Worm (Caenorhabditis elegans) whole organism, late embryonic: ENCODE results near the gene ZK593.2.

ENCODE experiments used
- C08G9.2 ChIP-seq: sonication (generic microtip); optimal IDR thresholded peaks from 2 replicates; lab custom pipeline; 2016; ENCODE audit warnings: mild to moderate bottlenecking, missing genetic modification characterization, moderate library complexity, missing compliant biosample characterization
- F13H6.1 ChIP-seq: sonication (generic microtip); optimal IDR thresholded peaks from 2 replicates; lab custom pipeline; 2016; ENCODE audit warnings: missing genetic modification characterization, missing compliant biosample characterization
- K09A11.1 ChIP-seq: sonication (generic microtip); optimal IDR thresholded peaks from 2 replicates; lab custom pipeline; 2017; ENCODE audit warnings: antibody characterized with exemption, mild to moderate bottlenecking, missing genetic modification characterization, missing compliant biosample characterization; ENCODE audit not compliant: insufficient read depth
- Y22D7AL.16 ChIP-seq: sonication (generic microtip); optimal IDR thresholded peaks from 2 replicates; lab custom pipeline; 2016; ENCODE audit warnings: missing genetic modification characterization, missing compliant biosample characterization
- ahr-1 ChIP-seq: sonication (generic microtip); optimal IDR thresholded peaks from 2 replicates; lab custom pipeline; 2016; ENCODE audit warnings: missing genetic modification characterization, missing compliant biosample characterization
- ceh-14 ChIP-seq: sonication (generic microtip); optimal IDR thresholded peaks from 2 replicates; lab custom pipeline; 2016; ENCODE audit warnings: missing genotype, missing genetic modification characterization, missing compliant biosample characterization
- ceh-18 ChIP-seq: sonication (generic microtip); optimal IDR thresholded peaks from 2 replicates; lab custom pipeline; 2016; ENCODE audit warnings: missing genetic modification characterization, missing compliant biosample characterization
- ceh-19 ChIP-seq: fragments of 200-800 bp; sonication (Bioruptor generic); optimal IDR thresholded peaks from 2 replicates; lab custom pipeline; 2018; ENCODE audit warnings: mild to moderate bottlenecking, missing genetic modification characterization, missing compliant biosample characterization
- ceh-2 ChIP-seq: sonication (generic microtip); optimal IDR thresholded peaks from 2 replicates; lab custom pipeline; 2016; ENCODE audit warnings: missing genotype, missing genetic modification characterization, missing compliant biosample characterization
- ceh-31 ChIP-seq: sonication (generic microtip); optimal IDR thresholded peaks from 2 replicates; lab custom pipeline; 2016; ENCODE audit warnings: missing genetic modification characterization, missing compliant biosample characterization
- ceh-34 ChIP-seq: sonication (generic microtip); optimal IDR thresholded peaks from 2 replicates; lab custom pipeline; 2016; ENCODE audit warnings: mild to moderate bottlenecking, missing genetic modification characterization, missing compliant biosample characterization
- ceh-48 ChIP-seq: sonication (generic microtip); optimal IDR thresholded peaks from 2 replicates; lab custom pipeline; 2016; ENCODE audit warnings: missing genetic modification characterization, inconsistent platforms, missing compliant biosample characterization
- dmd-4 ChIP-seq: sonication (generic microtip); optimal IDR thresholded peaks from 2 replicates; lab custom pipeline; 2016; ENCODE audit warnings: borderline replicate concordance, missing genetic modification characterization, missing compliant biosample characterization
- dve-1 ChIP-seq: sonication (generic microtip); optimal IDR thresholded peaks from 2 replicates; lab custom pipeline; 2017; ENCODE audit warnings: antibody characterized with exemption, mild to moderate bottlenecking, missing genetic modification characterization, missing compliant biosample characterization
- elt-2 ChIP-seq: sonication (generic microtip); optimal IDR thresholded peaks from 2 replicates; lab custom pipeline; 2016; ENCODE audit warnings: missing genetic modification reagents, missing genetic modification characterization, missing compliant biosample characterization
- ets-4 ChIP-seq: sonication (generic microtip); optimal IDR thresholded peaks from 2 replicates; lab custom pipeline; 2016; ENCODE audit warnings: missing genetic modification characterization, missing compliant biosample characterization
- fax-1 ChIP-seq: sonication (generic microtip); optimal IDR thresholded peaks from 2 replicates; lab custom pipeline; 2016; ENCODE audit warnings: missing genotype, missing genetic modification characterization, missing compliant biosample characterization
- hlh-30 ChIP-seq: sonication (generic microtip); optimal IDR thresholded peaks from 2 replicates; lab custom pipeline; 2017; ENCODE audit warnings: antibody characterized with exemption, missing genetic modification characterization, missing compliant biosample characterization; ENCODE audit not compliant: insufficient read depth
- lin-11 ChIP-seq: fragments of 200-800 bp; sonication (Bioruptor generic); optimal IDR thresholded peaks from 2 replicates; lab custom pipeline; 2018; ENCODE audit warnings: mild to moderate bottlenecking, missing genetic modification characterization, missing compliant biosample characterization
- nfya-1 ChIP-seq: sonication (generic microtip); optimal IDR thresholded peaks from 2 replicates; lab custom pipeline; 2017; ENCODE audit warnings: missing genetic modification characterization, mild to moderate bottlenecking, missing compliant biosample characterization, antibody characterized with exemption, moderate library complexity
- nhr-11 ChIP-seq: fragments of 150-350 bp; optimal IDR thresholded peaks from 2 replicates; lab custom pipeline; 2014; ENCODE audit warnings: missing biosample characterization, missing genetic modification characterization
- npax-4 ChIP-seq: sonication (generic microtip); optimal IDR thresholded peaks from 2 replicates; lab custom pipeline; 2016; ENCODE audit warnings: missing genetic modification characterization, missing compliant biosample characterization
- pag-3 ChIP-seq: sonication (generic microtip); optimal IDR thresholded peaks from 2 replicates; lab custom pipeline; 2016; ENCODE audit warnings: missing compliant biosample characterization, missing genetic modification characterization, borderline replicate concordance
- pax-1 ChIP-seq: fragments of 150-350 bp; optimal IDR thresholded peaks from 2 replicates; lab custom pipeline; 2014; ENCODE audit warnings: missing biosample characterization, missing genetic modification characterization
- pha-4 ChIP-seq: fragments of 150-350 bp; optimal IDR thresholded peaks from 2 replicates; lab custom pipeline; 2018; ENCODE audit warnings: missing biosample characterization, missing genetic modification reagents, missing genetic modification characterization
- pqm-1 ChIP-seq: sonication (generic microtip); optimal IDR thresholded peaks from 2 replicates; lab custom pipeline; 2016; ENCODE audit warnings: missing genetic modification characterization, missing compliant biosample characterization
- pros-1 ChIP-seq: fragments of 150-350 bp; optimal IDR thresholded peaks from 2 replicates; lab custom pipeline; 2014; ENCODE audit warnings: missing biosample characterization, missing genetic modification reagents, missing genetic modification characterization
- ref-2 ChIP-seq: sonication (generic microtip); optimal IDR thresholded peaks from 2 replicates; lab custom pipeline; 2016; ENCODE audit warnings: missing genetic modification characterization, missing compliant biosample characterization
- rnt-1 ChIP-seq: sonication (generic microtip); optimal IDR thresholded peaks from 2 replicates; lab custom pipeline; 2016; ENCODE audit warnings: missing genetic modification characterization, missing compliant biosample characterization
- syd-9 ChIP-seq: sonication (generic microtip); optimal IDR thresholded peaks from 2 replicates; lab custom pipeline; 2016; ENCODE audit warnings: mild to moderate bottlenecking, missing genetic modification characterization, moderate library complexity, missing compliant biosample characterization
- tbx-2 ChIP-seq: sonication (generic microtip); optimal IDR thresholded peaks from 2 replicates; lab custom pipeline; 2016; ENCODE audit warnings: missing genetic modification characterization, missing compliant biosample characterization
- unc-3 ChIP-seq, 2 experiments: fragments of 200-800 bp in 1 of 2; sonication (Bioruptor generic) in 1 of 2; sonication (generic microtip) in 1 of 2; conservative IDR thresholded peaks in 1 of 2; optimal IDR thresholded peaks in 1 of 2; 2 replicates each; pipeline versions ENCODE4 v1.3.6 to Lab custom; 2016 to 2022; ENCODE audit warnings: missing compliant biosample characterization in 2 of 2, missing genetic modification characterization in 2 of 2, missing genetic modification reagents in 1 of 2
- unc-42 ChIP-seq: sonication (generic microtip); optimal IDR thresholded peaks from 2 replicates; lab custom pipeline; 2016; ENCODE audit warnings: missing genotype, missing genetic modification characterization, missing compliant biosample characterization
- unc-55 ChIP-seq: sonication (generic microtip); optimal IDR thresholded peaks from 2 replicates; lab custom pipeline; 2017; ENCODE audit warnings: missing biosample characterization, missing genetic modification reagents, missing genetic modification characterization
- unc-86 ChIP-seq: sonication (generic microtip); optimal IDR thresholded peaks from 2 replicates; lab custom pipeline; 2016; ENCODE audit warnings: missing genetic modification characterization, missing compliant biosample characterization

The ZK593.2 gene

ce11 chrIV:10935853-10936491, 22.8 kb downstream of the ZK593.2 start, which contains the start of gene lgg-2:
lgg-2 (minus strand) TSS chrIV:10935903.
- TF ChIP-seq nhr-11 (tag; lab: Kevin White, UChicago): no peak
- TF ChIP-seq hlh-30 (tag; lab: Kevin White, UChicago): peak; percentile 100
- no peak for TF ChIP-seq ceh-2 (tag; lab: Kevin White, UChicago)
- peak; percentile 69 for TF ChIP-seq unc-55 (GFP tag; lab: Kevin White, UChicago)
- peak; percentile 93 for TF ChIP-seq pros-1 (tag; lab: Kevin White, UChicago)
- TF ChIP-seq ets-4: peak; percentile 29
- TF ChIP-seq elt-2 (tag; lab: Kevin White, UChicago): peak; percentile 37
- TF ChIP-seq ceh-14 (tag; lab: Kevin White, UChicago): peak; percentile 7
- TF ChIP-seq ceh-34 (tag; lab: Kevin White, UChicago): peak; percentile 85
- TF ChIP-seq K09A11.1 (tag; lab: Kevin White, UChicago): no peak
- TF ChIP-seq ceh-19 (GFP tag; lab: Kevin White, UChicago): no peak
- TF ChIP-seq unc-86 (tag; lab: Kevin White, UChicago): no peak
- peak; percentile 29 for TF ChIP-seq pax-1 (tag; lab: Kevin White, UChicago)
- TF ChIP-seq unc-42 (tag; lab: Kevin White, UChicago): peak; percentile 61
- TF ChIP-seq ref-2: peak; percentile 61
- TF ChIP-seq rnt-1 (tag; lab: Kevin White, UChicago): peak; percentile 75
- TF ChIP-seq tbx-2 (tag; lab: Kevin White, UChicago): peak; percentile 84
- peak; percentile 26 for TF ChIP-seq F13H6.1
- TF ChIP-seq nfya-1 (tag; lab: Kevin White, UChicago): peak; percentile 88
- peak; percentile 73 for TF ChIP-seq ceh-31
- peak; percentile 45 for TF ChIP-seq fax-1
- no peak for TF ChIP-seq ahr-1 (tag; lab: Kevin White, UChicago)
- peak; percentile 90 for TF ChIP-seq ceh-18 (tag; lab: Kevin White, UChicago)
- TF ChIP-seq dmd-4 (tag; lab: Kevin White, UChicago): peak; percentile 46
- peak; percentile 34 for TF ChIP-seq C08G9.2 (tag; lab: Kevin White, UChicago)

ce11 chrIV:10936906-10937540, 23.8 kb downstream of the ZK593.2 start, which contains the start of gene fic-1:
fic-1 (plus strand) TSS chrIV:10937454.
- no peak for TF ChIP-seq syd-9 (tag; lab: Kevin White, UChicago)
- no peak for TF ChIP-seq ceh-19 (GFP tag; lab: Kevin White, UChicago)
- TF ChIP-seq pqm-1 (tag; lab: Kevin White, UChicago): no peak
- no peak for TF ChIP-seq ets-4
- TF ChIP-seq npax-4 (tag; lab: Kevin White, UChicago): no peak
- TF ChIP-seq ceh-31: peak; percentile 78
- no peak for TF ChIP-seq C08G9.2 (tag; lab: Kevin White, UChicago)
- TF ChIP-seq tbx-2 (tag; lab: Kevin White, UChicago): peak; percentile 18
- TF ChIP-seq ref-2: no peak
- no peak for TF ChIP-seq unc-3 (GFP tag; conservative IDR thresholded peaks at IDR 0.05; lab: Robert Waterston, UW)
- TF ChIP-seq unc-3 (tag; optimal IDR thresholded peaks at IDR 0.05; lab: Kevin White, UChicago): no peak
- TF ChIP-seq elt-2 (tag; lab: Kevin White, UChicago): no peak
- TF ChIP-seq pha-4 (tag; lab: Kevin White, UChicago): no peak
- TF ChIP-seq unc-55 (GFP tag; lab: Kevin White, UChicago): peak; percentile 13
- TF ChIP-seq dve-1 (tag; lab: Kevin White, UChicago): no peak
- no peak for TF ChIP-seq ceh-14 (tag; lab: Kevin White, UChicago)
- TF ChIP-seq lin-11 (tag; lab: Kevin White, UChicago): no peak
- peak; percentile 98 for TF ChIP-seq ceh-48 (tag; lab: Kevin White, UChicago)
- TF ChIP-seq rnt-1 (tag; lab: Kevin White, UChicago): no peak
- TF ChIP-seq hlh-30 (tag; lab: Kevin White, UChicago): peak; percentile 56
- peak; percentile 52 for TF ChIP-seq nfya-1 (tag; lab: Kevin White, UChicago)
- no peak for TF ChIP-seq nhr-11 (tag; lab: Kevin White, UChicago)
- TF ChIP-seq unc-42 (tag; lab: Kevin White, UChicago): peak; percentile 99
- TF ChIP-seq Y22D7AL.16 (tag; lab: Kevin White, UChicago): no peak
- TF ChIP-seq pag-3 (tag; lab: Kevin White, UChicago): no peak
